ENCODE assay signal across 1 fruit fly cellular context in genomic region chrX:18546785-18547184, dm6.
A peak's percentile ranks its signal among the peaks of the same experiment; 100 is the strongest.
TF ChIP-seq lines count a peak whose summit lies in the region.

No protein-coding gene starts in this region.

TF ChIP-seq in whole organism, embryonic, 481 proteins besides CTCF, POLR2A, EP300 and RAD21 (continued from another document):
- TF ChIP-seq CG3407 (GFP tag; optimal IDR thresholded peaks at IDR 0.05; lab: Kevin White, UChicago) (peak; percentile 30), ERR (GFP tag; optimal IDR thresholded peaks at IDR 0.05; lab: Kevin White, UChicago) (peak; percentile 30), CG13123 (GFP tag; optimal IDR thresholded peaks at IDR 0.05; lab: Kevin White, UChicago) (peak; percentile 3), lbe (GFP tag; optimal IDR thresholded peaks at IDR 0.05; lab: Kevin White, UChicago) (peak; percentile 52), CG11723 (GFP tag; optimal IDR thresholded peaks at IDR 0.05; lab: Kevin White, UChicago) (peak; percentile 54), CG33557 (GFP tag; optimal IDR thresholded peaks at IDR 0.05; lab: Kevin White, UChicago) (no peak), CG14050 (GFP tag; IDR thresholded peaks at IDR 0.05; lab: Robert Waterston, UW) (peak; percentile 70), CG8944 (GFP tag; optimal IDR thresholded peaks at IDR 0.05; lab: Kevin White, UChicago) (peak; percentile 53), CG15696 (tag; optimal IDR thresholded peaks at IDR 0.05; lab: Kevin White, UChicago) (peak; percentile 60), lab (GFP tag; optimal IDR thresholded peaks at IDR 0.05; lab: Kevin White, UChicago) (peak; percentile 86), CG5245 (GFP tag; optimal IDR thresholded peaks at IDR 0.05; lab: Kevin White, UChicago) (peak; percentile 56), luna (GFP tag; optimal IDR thresholded peaks at IDR 0.05; lab: Kevin White, UChicago) (peak; percentile 33), toy (GFP tag; IDR thresholded peaks at IDR 0.05; lab: Robert Waterston, UW) (0 out of 2 replicates have a peak, but pooled peaks have one; percentile 40), repo (GFP tag; optimal IDR thresholded peaks at IDR 0.05; lab: Kevin White, UChicago) (peak; percentile 54), Ets65A (GFP tag; lab: Kevin White, UChicago) (peak; percentile 96), CG32772 (GFP tag; IDR thresholded peaks at IDR 0.05; lab: Robert Waterston, UW) (peak; percentile 86), dimm (GFP tag; IDR thresholded peaks at IDR 0.05; lab: Robert Waterston, UW) (no peak), rib (GFP tag; IDR thresholded peaks at IDR 0.05; lab: Robert Waterston, UW) (peak; percentile 78), ttk (GFP tag; IDR thresholded peaks at IDR 0.05; lab: Robert Waterston, UW) (peak; percentile 79), trem (tag; optimal IDR thresholded peaks at IDR 0.05; lab: Kevin White, UChicago) (no peak), Lhr (GFP tag; optimal IDR thresholded peaks at IDR 0.05; lab: Kevin White, UChicago) (no peak), B-H1 (GFP tag; IDR thresholded peaks at IDR 0.05; lab: Robert Waterston, UW) (peak; percentile 77), jigr1 (GFP tag; IDR thresholded peaks at IDR 0.05; lab: Robert Waterston, UW) (peak; percentile 74; the same call in 2 of the 3 replicates), CG12299 (tag; optimal IDR thresholded peaks at IDR 0.05; lab: Kevin White, UChicago) (peak; percentile 65), CG12744 (GFP tag; optimal IDR thresholded peaks at IDR 0.05; lab: Kevin White, UChicago) (peak; percentile 58), dan (GFP tag; IDR thresholded peaks at IDR 0.05; lab: Robert Waterston, UW) (no peak), Lim3 (GFP tag; IDR thresholded peaks at IDR 0.05; lab: Robert Waterston, UW) (0 out of 2 replicates have a peak, but pooled peaks have one; percentile 18), CG7928 (GFP tag; optimal IDR thresholded peaks at IDR 0.05; lab: Kevin White, UChicago) (peak; percentile 51), Doc3 (GFP tag; IDR thresholded peaks at IDR 0.05; lab: Robert Waterston, UW; ENCODE audit: partially characterized antibody) (no peak), exex (tag; optimal IDR thresholded peaks at IDR 0.05; lab: Kevin White, UChicago) (peak; percentile 25), sisA (GFP tag; IDR thresholded peaks at IDR 0.05; lab: Robert Waterston, UW) (peak; percentile 85), CG7987 (GFP tag; optimal IDR thresholded peaks at IDR 0.05; lab: Kevin White, UChicago) (peak; percentile 46), corto (GFP tag; optimal IDR thresholded peaks at IDR 0.05; lab: Kevin White, UChicago) (no peak), CG31365 (tag; optimal IDR thresholded peaks at IDR 0.05; lab: Kevin White, UChicago) (peak; percentile 28), tgo (GFP tag; IDR thresholded peaks at IDR 0.05; lab: Robert Waterston, UW) (peak; percentile 91), cad (GFP tag; optimal IDR thresholded peaks at IDR 0.05; lab: Kevin White, UChicago) (no peak), bab2 (GFP tag; optimal IDR thresholded peaks at IDR 0.05; lab: Kevin White, UChicago) (peak; percentile 75)
